Fruit fly (Drosophila melanogaster) whole organism, embryonic: ENCODE results near the gene CG44362.

ENCODE experiments used
- BEAF-32 ChIP-seq: fragments of 200-800 bp; sonication (Bioruptor generic); optimal IDR thresholded peaks from 3 replicates; lab custom pipeline; 2017; ENCODE audit warnings: missing biosample characterization, missing genetic modification characterization, mild to moderate bottlenecking, moderate library complexity, missing genetic modification reagents
- CG10565 ChIP-seq: fragments of 200-800 bp; sonication (Bioruptor generic); optimal IDR thresholded peaks from 3 replicates; lab custom pipeline; 2016; ENCODE audit warnings: missing biosample characterization, mild to moderate bottlenecking, missing genetic modification characterization
- CG10654 ChIP-seq: fragments of 200-800 bp; sonication (Bioruptor generic); optimal IDR thresholded peaks from 2 replicates; lab custom pipeline; 2016; ENCODE audit warnings: missing biosample characterization, missing genetic modification characterization
- CG11723 ChIP-seq: fragments of 200-800 bp; sonication (Bioruptor generic); optimal IDR thresholded peaks from 2 replicates; lab custom pipeline; 2017; ENCODE audit warnings: missing biosample characterization, mild to moderate bottlenecking, missing genetic modification characterization
- CG14050 ChIP-seq: fragments of 200-800 bp; sonication (Bioruptor generic); IDR thresholded peaks from 3 replicates; pipeline ENCODE4 v1.3.6; 2022; ENCODE audit warnings: missing biosample characterization, missing genetic modification characterization
- CG14667 ChIP-seq: fragments of 200-800 bp; sonication (Bioruptor generic); IDR thresholded peaks from 2 replicates; pipeline ENCODE4 v1.3.6; 2022; ENCODE audit warnings: missing biosample characterization, missing genetic modification characterization
- CG14965 ChIP-seq: fragments of 200-800 bp; sonication (Bioruptor generic); optimal IDR thresholded peaks from 2 replicates; lab custom pipeline; 2016; ENCODE audit warnings: missing biosample characterization, missing genetic modification characterization, borderline replicate concordance
- CG15479 ChIP-seq: fragments of 200-800 bp; sonication (Bioruptor generic); optimal IDR thresholded peaks from 3 replicates; lab custom pipeline; 2019; ENCODE audit warnings: missing biosample characterization, mild to moderate bottlenecking, missing genetic modification characterization, moderate library complexity
- CG17186 ChIP-seq: fragments of 200-800 bp; sonication (Bioruptor generic); optimal IDR thresholded peaks from 3 replicates; lab custom pipeline; 2017; ENCODE audit warnings: missing biosample characterization, missing genetic modification reagents, missing genetic modification characterization
- CG17612 ChIP-seq: fragments of 200-800 bp; sonication (Bioruptor generic); IDR thresholded peaks from 2 replicates; pipeline ENCODE4 v1.3.6; 2022; ENCODE audit warnings: missing biosample characterization, missing genetic modification characterization
- CG18476 ChIP-seq: fragments of 200-800 bp; sonication (Bioruptor generic); optimal IDR thresholded peaks from 2 replicates; lab custom pipeline; 2016; ENCODE audit warnings: missing biosample characterization, mild to moderate bottlenecking, missing genetic modification characterization
- CG30020 ChIP-seq: fragments of 200-800 bp; optimal IDR thresholded peaks from 2 replicates; lab custom pipeline; 2019; ENCODE audit warnings: missing biosample characterization, mild to moderate bottlenecking, missing genetic modification characterization, moderate library complexity
- CG3995 ChIP-seq: fragments of 200-800 bp; sonication (Bioruptor generic); optimal IDR thresholded peaks from 3 replicates; lab custom pipeline; 2016; ENCODE audit warnings: missing biosample characterization, missing genetic modification characterization
- CG4404 ChIP-seq: fragments of 200-800 bp; sonication (Bioruptor generic); IDR thresholded peaks from 2 replicates; pipeline ENCODE4 v1.3.6; 2022; ENCODE audit warnings: missing biosample characterization, missing genetic modification characterization
- CG8281 ChIP-seq: fragments of 200-800 bp; sonication (Bioruptor generic); optimal IDR thresholded peaks from 2 replicates; lab custom pipeline; 2018; ENCODE audit warnings: missing biosample characterization, mild to moderate bottlenecking, missing genetic modification characterization, moderate library complexity
- CG9817 ChIP-seq: fragments of 200-800 bp; sonication (Bioruptor generic); optimal IDR thresholded peaks from 2 replicates; lab custom pipeline; 2018; ENCODE audit warnings: missing biosample characterization, mild to moderate bottlenecking, missing genetic modification characterization, moderate library complexity
- CTCF ChIP-seq: fragments of 200-800 bp; sonication (Bioruptor generic); optimal IDR thresholded peaks from 2 replicates; lab custom pipeline; 2017; ENCODE audit warnings: missing biosample characterization, mild to moderate bottlenecking, missing genetic modification characterization, moderate library complexity
- Dip3 ChIP-seq: fragments of 200-800 bp; sonication (Bioruptor generic); optimal IDR thresholded peaks from 3 replicates; lab custom pipeline; 2016; ENCODE audit warnings: missing biosample characterization, missing genetic modification characterization
- E2f2 ChIP-seq: fragments of 200-800 bp; sonication (Bioruptor generic); IDR thresholded peaks from 2 replicates; pipeline ENCODE4 v1.3.6; 2022; ENCODE audit warnings: missing biosample characterization, missing genetic modification characterization
- Ets97D ChIP-seq: fragments of 200-800 bp; sonication (Bioruptor generic); optimal IDR thresholded peaks from 3 replicates; lab custom pipeline; 2016; ENCODE audit warnings: missing biosample characterization, missing genetic modification characterization
- Gsc ChIP-seq: fragments of 200-800 bp; sonication (Bioruptor generic); IDR thresholded peaks from 2 replicates; pipeline ENCODE4 v1.3.6; 2022; ENCODE audit warnings: missing biosample characterization, missing genetic modification characterization
- HLHmδ ChIP-seq: fragments of 200-800 bp; sonication (Bioruptor generic); optimal IDR thresholded peaks from 2 replicates; lab custom pipeline; 2018; ENCODE audit warnings: missing biosample characterization, mild to moderate bottlenecking, missing genetic modification characterization, moderate library complexity
- HmgZ ChIP-seq: fragments of 200-800 bp; sonication (Bioruptor generic); optimal IDR thresholded peaks from 2 replicates; lab custom pipeline; 2018; ENCODE audit warnings: missing biosample characterization, mild to moderate bottlenecking, missing genetic modification characterization
- Meics ChIP-seq: fragments of 200-800 bp; sonication (Bioruptor generic); optimal IDR thresholded peaks from 2 replicates; lab custom pipeline; 2017; ENCODE audit warnings: missing biosample characterization, mild to moderate bottlenecking, missing genetic modification characterization
- Ravus ChIP-seq: fragments of 200-800 bp; sonication (Bioruptor generic); IDR thresholded peaks from 2 replicates; pipeline ENCODE4 v1.3.6; 2022; ENCODE audit warnings: missing biosample characterization, missing genetic modification characterization
- Rx ChIP-seq: fragments of 200-800 bp; sonication (Bioruptor generic); IDR thresholded peaks from 2 replicates; pipeline ENCODE4 v1.3.6; 2022; ENCODE audit warnings: missing biosample characterization, missing genetic modification characterization
- Sin3A ChIP-seq: fragments of >200 bp; optimal IDR thresholded peaks from 2 replicates; lab custom pipeline; 2018
- Sox102F ChIP-seq: fragments of 200-800 bp; sonication (Bioruptor generic); optimal IDR thresholded peaks from 2 replicates; lab custom pipeline; 2018; ENCODE audit warnings: missing biosample characterization, mild to moderate bottlenecking, missing genetic modification characterization, moderate library complexity
- ci ChIP-seq: fragments of 200-800 bp; sonication (Bioruptor generic); IDR thresholded peaks from 3 replicates; pipeline ENCODE4 v1.3.6; 2022; ENCODE audit warnings: missing biosample characterization, missing genetic modification characterization
- crol ChIP-seq: fragments of 200-800 bp; sonication (Bioruptor generic); IDR thresholded peaks from 2 replicates; pipeline ENCODE4 v1.3.6; 2022; ENCODE audit warnings: missing biosample characterization, missing genetic modification characterization
- fd64A ChIP-seq: fragments of 200-800 bp; sonication (Bioruptor generic); optimal IDR thresholded peaks from 3 replicates; lab custom pipeline; 2018; ENCODE audit warnings: missing biosample characterization, mild to moderate bottlenecking, missing genetic modification characterization
- fu2 ChIP-seq: fragments of 200-800 bp; sonication (Bioruptor generic); optimal IDR thresholded peaks from 2 replicates; lab custom pipeline; 2016; ENCODE audit warnings: missing biosample characterization, missing genetic modification characterization
- gce ChIP-seq: fragments of 200-800 bp; sonication (Bioruptor generic); IDR thresholded peaks from 3 replicates; pipeline ENCODE4 v1.3.6; 2022; ENCODE audit warnings: missing biosample characterization, missing genetic modification characterization
- gfzf ChIP-seq: fragments of 200-800 bp; sonication (Bioruptor generic); optimal IDR thresholded peaks from 2 replicates; lab custom pipeline; 2016; ENCODE audit warnings: missing biosample characterization, mild to moderate bottlenecking, missing genetic modification characterization, moderate library complexity
- h ChIP-seq: fragments of >200 bp; optimal IDR thresholded peaks from 2 replicates; lab custom pipeline; 2017
- ind ChIP-seq: fragments of 200-800 bp; sonication (Bioruptor generic); optimal IDR thresholded peaks from 3 replicates; lab custom pipeline; 2016; ENCODE audit warnings: missing biosample characterization, missing genetic modification characterization
- insv ChIP-seq, 2 experiments: fragments of 200-800 bp; sonication (Bioruptor generic); optimal IDR thresholded peaks; 3 replicates each; lab custom pipeline; 2016 to 2018; ENCODE audit warnings: missing biosample characterization in 2 of 2, missing genetic modification characterization in 2 of 2
- nau ChIP-seq: fragments of 200-800 bp; sonication (Bioruptor generic); optimal IDR thresholded peaks from 3 replicates; lab custom pipeline; 2017; ENCODE audit warnings: missing biosample characterization, mild to moderate bottlenecking, missing genetic modification characterization, missing genetic modification reagents
- pb ChIP-seq: fragments of 200-800 bp; sonication (Bioruptor generic); optimal IDR thresholded peaks from 3 replicates; lab custom pipeline; 2016; ENCODE audit warnings: missing biosample characterization, missing genetic modification characterization
- pfk ChIP-seq: fragments of 200-800 bp; sonication (Bioruptor generic); optimal IDR thresholded peaks from 2 replicates; lab custom pipeline; 2018; ENCODE audit warnings: missing biosample characterization, mild to moderate bottlenecking, missing genetic modification characterization, moderate library complexity
- pnt ChIP-seq: fragments of 200-800 bp; sonication (Bioruptor generic); optimal IDR thresholded peaks from 3 replicates; lab custom pipeline; 2016; ENCODE audit warnings: missing biosample characterization, missing genetic modification characterization
- prd ChIP-seq, 3 experiments: fragments of >200 bp in 2 of 3; fragments of 200-800 bp in 1 of 3; sonication (Bioruptor generic) in 1 of 3; optimal IDR thresholded peaks in 2 of 3; IDR thresholded peaks in 1 of 3; 2 replicates in 2 of 3; 3 replicates in 1 of 3; pipeline versions ENCODE4 v1.3.6 to Lab custom; 2017 to 2022; ENCODE audit warnings: missing biosample characterization in 1 of 3, missing genetic modification characterization in 1 of 3
- run ChIP-seq: fragments of 200-800 bp; sonication (Bioruptor generic); optimal IDR thresholded peaks from 3 replicates; lab custom pipeline; 2018; ENCODE audit warnings: missing biosample characterization, mild to moderate bottlenecking, missing genetic modification characterization
- slou ChIP-seq: fragments of 200-800 bp; sonication (Bioruptor generic); optimal IDR thresholded peaks from 3 replicates; lab custom pipeline; 2016; ENCODE audit warnings: missing biosample characterization, missing genetic modification characterization
- slp2 ChIP-seq: fragments of 200-800 bp; sonication (Bioruptor generic); optimal IDR thresholded peaks from 2 replicates; lab custom pipeline; 2016; ENCODE audit warnings: missing biosample characterization, missing genetic modification characterization
- ssp ChIP-seq: fragments of 200-800 bp; sonication (Bioruptor generic); IDR thresholded peaks from 2 replicates; pipeline ENCODE4 v1.3.6; 2022; ENCODE audit warnings: missing biosample characterization, missing genetic modification characterization
- stwl ChIP-seq: fragments of 200-800 bp; sonication (Bioruptor generic); optimal IDR thresholded peaks from 3 replicates; lab custom pipeline; 2018; ENCODE audit warnings: missing biosample characterization, mild to moderate bottlenecking, missing genetic modification characterization, moderate library complexity
- tll ChIP-seq, 2 experiments: fragments of 200-800 bp in 1 of 2; fragments of >200 bp in 1 of 2; sonication (Bioruptor generic) in 1 of 2; optimal IDR thresholded peaks; 2 replicates each; lab custom pipeline; 2017 to 2019; ENCODE audit warnings: missing biosample characterization in 2 of 2, missing genetic modification characterization in 2 of 2, mild to moderate bottlenecking in 1 of 2, moderate library complexity in 1 of 2
- unpg ChIP-seq: fragments of 200-800 bp; sonication (Bioruptor generic); optimal IDR thresholded peaks from 3 replicates; lab custom pipeline; 2018; ENCODE audit warnings: missing biosample characterization, mild to moderate bottlenecking, missing genetic modification characterization, moderate library complexity

The CG44362 gene

dm6 chr3L:11348971-11349907 lies 48.1 kb upstream of the CG44362 start (continued):
- TF ChIP-seq CG10565 (GFP tag; lab: Kevin White, UChicago) (no peak), ind (peak; percentile 70), CG18476 (GFP tag; lab: Kevin White, UChicago) (peak; percentile 47), CG17186 (GFP tag; lab: Kevin White, UChicago) (no peak), gfzf (GFP tag; lab: Kevin White, UChicago) (no peak), Gsc (GFP tag; lab: Robert Waterston, UW) (no peak; the same call in 1 of the 2 replicates), fu2 (peak; percentile 2), Dip3 (GFP tag; lab: Kevin White, UChicago) (no peak), pnt (GFP tag; lab: Kevin White, UChicago) (no peak), crol (GFP tag; lab: Robert Waterston, UW) (peak; percentile 60), Ets97D (GFP tag; lab: Kevin White, UChicago) (no peak), gce (GFP tag; lab: Robert Waterston, UW) (peak; percentile 70; the same call in 1 of the 3 replicates), HLHmδ (GFP tag; lab: Kevin White, UChicago) (no peak), CG4404 (peak; percentile 72), slp2 (GFP tag; lab: Kevin White, UChicago) (no peak), CG3995 (GFP tag; lab: Kevin White, UChicago) (no peak), CG11723 (GFP tag; lab: Kevin White, UChicago) (peak; percentile 81), slou (peak; percentile 32), h (lab: Kevin White, UChicago) (no peak), run (peak; percentile 90), prd (optimal IDR thresholded peaks at IDR 0.05; lab: Kevin White, UChicago) (no peak), prd (GFP tag; IDR thresholded peaks at IDR 0.05; lab: Robert Waterston, UW) (peak; percentile 87), nau (peak; percentile 43), pfk (GFP tag; lab: Kevin White, UChicago) (peak; percentile 3), CG8281 (tag; lab: Kevin White, UChicago) (peak; percentile 56), tll (GFP tag; optimal IDR thresholded peaks at IDR 0.05; lab: Kevin White, UChicago) (no peak), Sin3A (lab: Kevin White, UChicago) (no peak), Ravus (GFP tag; lab: Robert Waterston, UW) (peak; percentile 73), CTCF (GFP tag; lab: Kevin White, UChicago) (peak; percentile 11), stwl (tag; lab: Kevin White, UChicago) (no peak), Sox102F (GFP tag; lab: Kevin White, UChicago) (peak; percentile 95), pb (GFP tag; lab: Kevin White, UChicago) (no peak), CG14050 (peak; percentile 91), CG17612 (GFP tag; lab: Robert Waterston, UW) (peak; percentile 74), E2f2 (GFP tag; lab: Robert Waterston, UW) (peak; percentile 77), unpg (GFP tag; lab: Kevin White, UChicago) (peak; percentile 93), Meics (GFP tag; lab: Kevin White, UChicago) (peak; percentile 93), CG14965 (GFP tag; lab: Kevin White, UChicago) (no peak), CG30020 (tag; lab: Kevin White, UChicago) (peak; percentile 34), CG10654 (GFP tag; lab: Kevin White, UChicago) (peak; percentile 60), CG14667 (GFP tag; lab: Robert Waterston, UW) (peak; percentile 78), insv (GFP tag; optimal IDR thresholded peaks at IDR 0.05; lab: Kevin White, UChicago) (peak in 1 of 2 experiments; percentile 51), CG15479 (GFP tag; lab: Kevin White, UChicago) (no peak), CG9817 (tag; lab: Kevin White, UChicago) (peak; percentile 83), BEAF-32 (GFP tag; lab: Kevin White, UChicago) (peak; percentile 35), ssp (GFP tag; lab: Robert Waterston, UW) (peak; percentile 76), HmgZ (tag; lab: Kevin White, UChicago) (peak; percentile 63), ci (GFP tag; lab: Robert Waterston, UW) (peak; percentile 91), fd64A (GFP tag; lab: Kevin White, UChicago) (no peak), Rx (GFP tag; lab: Robert Waterston, UW) (peak; percentile 84)
